Fruit fly (Drosophila melanogaster): ENCODE measurements around the gene Larp7.

Gene Larp7

DNA sequence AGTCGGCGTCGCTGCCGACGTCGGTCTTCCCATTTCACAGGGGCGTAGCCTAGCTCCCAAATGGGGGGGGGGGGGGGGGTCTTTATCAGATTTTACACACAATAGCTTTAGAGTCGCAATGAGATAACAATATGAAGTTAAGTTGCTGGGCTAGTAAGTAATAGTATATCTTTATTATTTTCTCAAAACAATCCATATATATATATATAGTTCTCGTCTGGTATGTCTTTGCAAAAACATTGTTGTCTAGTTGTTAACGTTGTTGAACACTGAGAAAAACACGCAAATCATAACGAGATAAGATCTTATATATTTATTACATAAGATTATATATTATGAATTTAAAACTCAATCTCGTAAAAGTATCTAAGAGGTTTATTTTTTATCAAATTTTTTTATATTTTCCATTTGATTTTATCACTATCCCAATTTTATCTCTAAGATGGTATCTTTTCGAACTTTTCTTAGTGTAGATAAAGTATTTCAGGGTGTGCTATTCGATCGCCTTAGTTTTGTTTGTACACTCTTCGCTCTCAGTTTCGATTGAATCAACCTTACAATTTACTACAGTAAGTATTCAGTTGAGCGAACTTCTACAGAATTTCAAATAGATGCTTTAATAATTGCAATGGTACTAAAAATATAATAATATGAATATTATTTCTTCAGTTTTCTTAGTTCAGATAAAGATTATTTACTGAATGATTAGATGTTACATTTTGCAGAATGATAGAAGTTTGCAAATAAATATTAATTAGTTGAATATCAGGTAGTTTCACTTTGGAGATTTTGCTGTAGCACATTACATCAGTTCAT is 41.5 kb upstream of the Larp7 start:
- TF ChIP-seq CG8159 (tag; optimal IDR thresholded peaks at IDR 0.05) (peak; percentile 52), CG13204 (GFP tag; optimal IDR thresholded peaks at IDR 0.05) (no peak), CG15710 (tag; optimal IDR thresholded peaks at IDR 0.05) (peak; percentile 58), CG12605 (GFP tag; IDR thresholded peaks at IDR 0.05) (peak; percentile 77), Ets98B (GFP tag; IDR thresholded peaks at IDR 0.05) (peak; percentile 91), gl (tag; optimal IDR thresholded peaks at IDR 0.05) (no peak), CG9948 (tag; optimal IDR thresholded peaks at IDR 0.05) (peak; percentile 51), Pif1B (GFP tag; optimal IDR thresholded peaks at IDR 0.05) (peak; percentile 4), CG10348 (GFP tag; IDR thresholded peaks at IDR 0.05) (peak; percentile 62), EcR (GFP tag; optimal IDR thresholded peaks at IDR 0.05) (no peak), rn (GFP tag; IDR thresholded peaks at IDR 0.05) (peak; percentile 55; the same call in 1 of the 2 replicates), CG34367 (tag; optimal IDR thresholded peaks at IDR 0.05) (peak; percentile 33), D1 (tag; optimal IDR thresholded peaks at IDR 0.05) (no peak), Snoo (tag; optimal IDR thresholded peaks at IDR 0.05) (no peak), CG32121 (GFP tag; IDR thresholded peaks at IDR 0.05) (peak; percentile 82), Pif1A (GFP tag; optimal IDR thresholded peaks at IDR 0.05) (no peak), CG17806 (tag; optimal IDR thresholded peaks at IDR 0.05) (peak; percentile 49), CG8301 (tag; optimal IDR thresholded peaks at IDR 0.05) (peak; percentile 6), CG14655 (GFP tag; optimal IDR thresholded peaks at IDR 0.05) (peak; percentile 67), CG4496 (GFP tag; IDR thresholded peaks at IDR 0.05) (peak; percentile 87), fd96Ca (GFP tag; IDR thresholded peaks at IDR 0.05) (peak; percentile 91)

DNA sequence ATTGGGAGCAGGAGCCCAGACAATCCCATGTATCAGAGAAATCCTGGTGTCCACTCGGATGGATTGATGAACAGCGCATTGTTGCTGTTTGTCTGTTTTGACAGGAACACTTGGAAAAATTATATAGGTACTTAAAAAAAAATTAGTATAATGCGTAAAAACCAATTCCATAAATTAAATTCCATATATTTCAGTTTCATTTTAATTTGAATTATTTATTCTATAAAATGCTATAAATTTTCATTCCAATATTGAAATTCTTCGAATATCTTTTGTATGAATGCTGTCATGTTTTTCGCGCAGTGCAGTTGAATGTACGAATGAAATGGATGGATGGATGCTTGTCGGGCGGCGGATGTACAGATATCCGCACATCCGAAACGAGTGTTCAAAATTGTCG is 32.8 kb upstream of the Larp7 start, which contains the start of gene SmydA-9:
SmydA-9 (minus strand) TSS at position 101 of the 400 bp plus-strand sequence.
- no peak for TF ChIP-seq Pif1A (GFP tag; optimal IDR thresholded peaks at IDR 0.05)
- TF ChIP-seq CG12605 (GFP tag; IDR thresholded peaks at IDR 0.05): no peak
- no peak for TF ChIP-seq CG10348 (GFP tag; IDR thresholded peaks at IDR 0.05)
- no peak for TF ChIP-seq Pif1B (GFP tag; optimal IDR thresholded peaks at IDR 0.05)
- TF ChIP-seq CG4496 (GFP tag; IDR thresholded peaks at IDR 0.05): 0 out of 3 replicates have a peak, but pooled peaks have one; percentile 12

dm6 chrX:9214576-9214975 is 29.0 kb upstream of the Larp7 start, which contains the start of gene Obp8a:
Gene Obp8a, plus strand, starts transcription at chrX:9214876.
- TF ChIP-seq fd96Ca (GFP tag; IDR thresholded peaks at IDR 0.05): no peak
- TF ChIP-seq CG8301 (tag; optimal IDR thresholded peaks at IDR 0.05): no peak
- no peak for TF ChIP-seq Pif1B (GFP tag; optimal IDR thresholded peaks at IDR 0.05)
- TF ChIP-seq Pif1A (GFP tag; optimal IDR thresholded peaks at IDR 0.05): no peak
- no peak for TF ChIP-seq D1 (tag; optimal IDR thresholded peaks at IDR 0.05)
- TF ChIP-seq CG12605 (GFP tag; IDR thresholded peaks at IDR 0.05): no peak
- no peak for TF ChIP-seq CG13204 (GFP tag; optimal IDR thresholded peaks at IDR 0.05)
- TF ChIP-seq CG10348 (GFP tag; IDR thresholded peaks at IDR 0.05): no peak
- no peak for TF ChIP-seq Ets98B (GFP tag; IDR thresholded peaks at IDR 0.05)

dm6 chrX:9215485-9215884 is 28.1 kb upstream of the Larp7 start, which contains the start of gene CG15368:
Gene CG15368, plus strand, starts transcription at chrX:9215785.
- no peak for TF ChIP-seq CG9948 (tag; optimal IDR thresholded peaks at IDR 0.05)
- TF ChIP-seq gl (tag; optimal IDR thresholded peaks at IDR 0.05): no peak
- TF ChIP-seq fd96Ca (GFP tag; IDR thresholded peaks at IDR 0.05): no peak
- TF ChIP-seq CG34367 (tag; optimal IDR thresholded peaks at IDR 0.05): no peak
- TF ChIP-seq Ets98B (GFP tag; IDR thresholded peaks at IDR 0.05): no peak
- no peak for TF ChIP-seq Pif1B (GFP tag; optimal IDR thresholded peaks at IDR 0.05)
- TF ChIP-seq CG10348 (GFP tag; IDR thresholded peaks at IDR 0.05): no peak
- TF ChIP-seq CG8159 (tag; optimal IDR thresholded peaks at IDR 0.05): no peak
- TF ChIP-seq CG32121 (GFP tag; IDR thresholded peaks at IDR 0.05): no peak
- no peak for TF ChIP-seq CG12605 (GFP tag; IDR thresholded peaks at IDR 0.05)
- no peak for TF ChIP-seq CG17806 (tag; optimal IDR thresholded peaks at IDR 0.05)
- no peak for TF ChIP-seq Pif1A (GFP tag; optimal IDR thresholded peaks at IDR 0.05)
- no peak for TF ChIP-seq EcR (GFP tag; optimal IDR thresholded peaks at IDR 0.05)
- TF ChIP-seq CG14655 (GFP tag; optimal IDR thresholded peaks at IDR 0.05): no peak
- TF ChIP-seq CG4496 (GFP tag; IDR thresholded peaks at IDR 0.05): no peak
- TF ChIP-seq CG15710 (tag; optimal IDR thresholded peaks at IDR 0.05): no peak
- no peak for TF ChIP-seq CG8301 (tag; optimal IDR thresholded peaks at IDR 0.05)
- TF ChIP-seq CG13204 (GFP tag; optimal IDR thresholded peaks at IDR 0.05): no peak
- TF ChIP-seq Snoo (tag; optimal IDR thresholded peaks at IDR 0.05): no peak
- TF ChIP-seq rn (GFP tag; IDR thresholded peaks at IDR 0.05): no peak

dm6 chrX:9216572-9216971 is 27.0 kb upstream of the Larp7 start, which contains the start of gene CG15369:
Gene CG15369, plus strand, starts transcription at chrX:9216872.
- no peak for TF ChIP-seq CG13204 (GFP tag; optimal IDR thresholded peaks at IDR 0.05)
- TF ChIP-seq CG9948 (tag; optimal IDR thresholded peaks at IDR 0.05): no peak
- TF ChIP-seq rn (GFP tag; IDR thresholded peaks at IDR 0.05): no peak
- no peak for TF ChIP-seq CG32121 (GFP tag; IDR thresholded peaks at IDR 0.05)
- no peak for TF ChIP-seq CG10348 (GFP tag; IDR thresholded peaks at IDR 0.05)
- no peak for TF ChIP-seq CG8301 (tag; optimal IDR thresholded peaks at IDR 0.05)
- TF ChIP-seq CG12605 (GFP tag; IDR thresholded peaks at IDR 0.05): no peak
- no peak for TF ChIP-seq Ets98B (GFP tag; IDR thresholded peaks at IDR 0.05)
- no peak for TF ChIP-seq CG14655 (GFP tag; optimal IDR thresholded peaks at IDR 0.05)

DNA sequence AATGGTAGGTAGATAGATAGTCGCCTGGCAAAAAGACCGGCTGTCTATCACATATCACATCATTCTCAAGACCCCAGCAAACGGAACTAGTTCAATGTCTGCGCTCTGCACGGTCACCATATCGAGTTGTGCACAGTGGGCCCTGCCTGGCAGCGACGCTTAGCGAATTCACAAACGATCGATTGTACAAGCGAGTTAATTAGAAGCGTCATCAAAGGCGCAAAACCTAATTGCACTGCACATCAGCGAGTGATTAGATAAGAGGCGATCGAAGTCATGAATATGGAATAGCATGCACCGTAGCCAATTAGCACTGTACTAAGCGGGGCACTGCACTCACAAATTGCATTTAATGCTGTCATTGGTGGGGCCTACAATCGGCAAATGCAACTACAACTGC is 23.2 kb upstream of the Larp7 start:
- TF ChIP-seq CG34367 (tag; optimal IDR thresholded peaks at IDR 0.05) (no peak), fd96Ca (GFP tag; IDR thresholded peaks at IDR 0.05) (peak; percentile 78; the same call in 2 of the 3 replicates), CG14655 (GFP tag; optimal IDR thresholded peaks at IDR 0.05) (peak; percentile 60), CG9948 (tag; optimal IDR thresholded peaks at IDR 0.05) (peak; percentile 16), EcR (GFP tag; optimal IDR thresholded peaks at IDR 0.05) (no peak), gl (tag; optimal IDR thresholded peaks at IDR 0.05) (no peak), Pif1B (GFP tag; optimal IDR thresholded peaks at IDR 0.05) (no peak), CG8159 (tag; optimal IDR thresholded peaks at IDR 0.05) (no peak), CG32121 (GFP tag; IDR thresholded peaks at IDR 0.05) (peak; percentile 75), CG10348 (GFP tag; IDR thresholded peaks at IDR 0.05) (peak; percentile 66), D1 (tag; optimal IDR thresholded peaks at IDR 0.05) (no peak), CG13204 (GFP tag; optimal IDR thresholded peaks at IDR 0.05) (no peak), CG8301 (tag; optimal IDR thresholded peaks at IDR 0.05) (peak; percentile 44), CG4496 (GFP tag; IDR thresholded peaks at IDR 0.05) (peak; percentile 83), Ets98B (GFP tag; IDR thresholded peaks at IDR 0.05) (peak; percentile 79), CG12605 (GFP tag; IDR thresholded peaks at IDR 0.05) (peak; percentile 34; the same call in 1 of the 2 replicates)
